Worm (Caenorhabditis elegans) whole organism, late embryonic: ENCODE measurements around the gene eif-2D.

ENCODE experiments used
- F13H6.1 ChIP-seq: sonication (generic microtip); optimal IDR thresholded peaks from 2 replicates; lab custom pipeline; 2016; ENCODE audit warnings: missing genetic modification characterization, missing compliant biosample characterization
- K02D7.2 ChIP-seq: sonication (generic microtip); optimal IDR thresholded peaks from 2 replicates; lab custom pipeline; 2017; ENCODE audit warnings: mild to moderate bottlenecking, missing genetic modification characterization, missing compliant biosample characterization
- ahr-1 ChIP-seq: sonication (generic microtip); optimal IDR thresholded peaks from 2 replicates; lab custom pipeline; 2016; ENCODE audit warnings: missing genetic modification characterization, missing compliant biosample characterization
- ama-1 ChIP-seq: fragments of 150-350 bp; optimal IDR thresholded peaks from 2 replicates; lab custom pipeline; 2014
- ceh-14 ChIP-seq: sonication (generic microtip); optimal IDR thresholded peaks from 2 replicates; lab custom pipeline; 2016; ENCODE audit warnings: missing genotype, missing genetic modification characterization, missing compliant biosample characterization
- ceh-18 ChIP-seq: sonication (generic microtip); optimal IDR thresholded peaks from 2 replicates; lab custom pipeline; 2016; ENCODE audit warnings: missing genetic modification characterization, missing compliant biosample characterization
- ceh-2 ChIP-seq: sonication (generic microtip); optimal IDR thresholded peaks from 2 replicates; lab custom pipeline; 2016; ENCODE audit warnings: missing genotype, missing genetic modification characterization, missing compliant biosample characterization
- ceh-22 ChIP-seq: sonication (generic microtip); optimal IDR thresholded peaks from 2 replicates; lab custom pipeline; 2017; ENCODE audit warnings: missing biosample characterization, missing genetic modification characterization
- ceh-24 ChIP-seq: sonication (generic microtip); optimal IDR thresholded peaks from 2 replicates; lab custom pipeline; 2016; ENCODE audit warnings: mild to moderate bottlenecking, missing genetic modification characterization, missing compliant biosample characterization
- ceh-30 ChIP-seq: fragments of 150-350 bp; optimal IDR thresholded peaks from 2 replicates; lab custom pipeline; 2014; ENCODE audit warnings: missing biosample characterization, missing genetic modification characterization
- ceh-6 ChIP-seq: fragments of 200-800 bp; sonication (Bioruptor generic); optimal IDR thresholded peaks from 2 replicates; lab custom pipeline; 2018; ENCODE audit warnings: mild to moderate bottlenecking, missing genetic modification characterization, missing compliant biosample characterization
- che-1 ChIP-seq: sonication (generic microtip); optimal IDR thresholded peaks from 2 replicates; lab custom pipeline; 2016; ENCODE audit warnings: mild to moderate bottlenecking, missing genetic modification characterization, missing compliant biosample characterization
- dmd-4 ChIP-seq: sonication (generic microtip); optimal IDR thresholded peaks from 2 replicates; lab custom pipeline; 2016; ENCODE audit warnings: borderline replicate concordance, missing genetic modification characterization, missing compliant biosample characterization
- elt-2 ChIP-seq: sonication (generic microtip); optimal IDR thresholded peaks from 2 replicates; lab custom pipeline; 2016; ENCODE audit warnings: missing genetic modification reagents, missing genetic modification characterization, missing compliant biosample characterization
- elt-4 ChIP-seq: sonication (generic microtip); optimal IDR thresholded peaks from 2 replicates; lab custom pipeline; 2016; ENCODE audit warnings: missing genetic modification characterization, missing compliant biosample characterization
- gmeb-2 ChIP-seq: sonication (generic microtip); optimal IDR thresholded peaks from 2 replicates; lab custom pipeline; 2016; ENCODE audit warnings: missing genetic modification characterization, inconsistent platforms, missing compliant biosample characterization
- hlh-15 ChIP-seq: sonication (generic microtip); optimal IDR thresholded peaks from 2 replicates; lab custom pipeline; 2016; ENCODE audit warnings: missing genetic modification characterization, missing compliant biosample characterization
- hlh-30 ChIP-seq: sonication (generic microtip); optimal IDR thresholded peaks from 2 replicates; lab custom pipeline; 2017; ENCODE audit warnings: antibody characterized with exemption, missing genetic modification characterization, missing compliant biosample characterization; ENCODE audit not compliant: insufficient read depth
- hlh-8 ChIP-seq: sonication (generic microtip); optimal IDR thresholded peaks from 2 replicates; lab custom pipeline; 2016; ENCODE audit warnings: missing genotype, missing genetic modification characterization, missing compliant biosample characterization
- mec-3 ChIP-seq: sonication (generic microtip); optimal IDR thresholded peaks from 2 replicates; lab custom pipeline; 2016; ENCODE audit warnings: borderline replicate concordance, missing genetic modification characterization, missing compliant biosample characterization
- nfya-1 ChIP-seq: sonication (generic microtip); optimal IDR thresholded peaks from 2 replicates; lab custom pipeline; 2017; ENCODE audit warnings: missing genetic modification characterization, mild to moderate bottlenecking, missing compliant biosample characterization, antibody characterized with exemption, moderate library complexity
- npax-4 ChIP-seq: sonication (generic microtip); optimal IDR thresholded peaks from 2 replicates; lab custom pipeline; 2016; ENCODE audit warnings: missing genetic modification characterization, missing compliant biosample characterization
- pha-4 ChIP-seq: fragments of 150-350 bp; optimal IDR thresholded peaks from 2 replicates; lab custom pipeline; 2018; ENCODE audit warnings: missing biosample characterization, missing genetic modification reagents, missing genetic modification characterization
- pqm-1 ChIP-seq: sonication (generic microtip); optimal IDR thresholded peaks from 2 replicates; lab custom pipeline; 2016; ENCODE audit warnings: missing genetic modification characterization, missing compliant biosample characterization
- pros-1 ChIP-seq: fragments of 150-350 bp; optimal IDR thresholded peaks from 2 replicates; lab custom pipeline; 2014; ENCODE audit warnings: missing biosample characterization, missing genetic modification reagents, missing genetic modification characterization
- ref-2 ChIP-seq: sonication (generic microtip); optimal IDR thresholded peaks from 2 replicates; lab custom pipeline; 2016; ENCODE audit warnings: missing genetic modification characterization, missing compliant biosample characterization
- sdc-2 ChIP-seq: sonication (generic microtip); optimal IDR thresholded peaks from 2 replicates; lab custom pipeline; 2016; ENCODE audit warnings: missing genotype, missing genetic modification characterization, missing compliant biosample characterization
- sox-2 ChIP-seq: fragments of 200-800 bp; sonication (Bioruptor generic); IDR thresholded peaks from 2 replicates; pipeline ENCODE4 v1.3.6; 2022; ENCODE audit warnings: missing genetic modification reagents, missing genetic modification characterization, missing compliant biosample characterization
- sox-4 ChIP-seq: sonication (generic microtip); optimal IDR thresholded peaks from 2 replicates; lab custom pipeline; 2017; ENCODE audit warnings: mild to moderate bottlenecking, missing genetic modification characterization, inconsistent platforms, missing compliant biosample characterization
- syd-9 ChIP-seq: sonication (generic microtip); optimal IDR thresholded peaks from 2 replicates; lab custom pipeline; 2016; ENCODE audit warnings: mild to moderate bottlenecking, missing genetic modification characterization, moderate library complexity, missing compliant biosample characterization
- tbx-2 ChIP-seq: sonication (generic microtip); optimal IDR thresholded peaks from 2 replicates; lab custom pipeline; 2016; ENCODE audit warnings: missing genetic modification characterization, missing compliant biosample characterization
- tbx-7 ChIP-seq: sonication (generic microtip); optimal IDR thresholded peaks from 2 replicates; lab custom pipeline; 2016; ENCODE audit warnings: missing genotype, missing genetic modification characterization, missing compliant biosample characterization
- unc-3 ChIP-seq, 2 experiments: fragments of 200-800 bp in 1 of 2; sonication (Bioruptor generic) in 1 of 2; sonication (generic microtip) in 1 of 2; conservative IDR thresholded peaks in 1 of 2; optimal IDR thresholded peaks in 1 of 2; 2 replicates each; pipeline versions ENCODE4 v1.3.6 to Lab custom; 2016 to 2022; ENCODE audit warnings: missing compliant biosample characterization in 2 of 2, missing genetic modification characterization in 2 of 2, missing genetic modification reagents in 1 of 2
- unc-42 ChIP-seq: sonication (generic microtip); optimal IDR thresholded peaks from 2 replicates; lab custom pipeline; 2016; ENCODE audit warnings: missing genotype, missing genetic modification characterization, missing compliant biosample characterization
- unc-86 ChIP-seq: sonication (generic microtip); optimal IDR thresholded peaks from 2 replicates; lab custom pipeline; 2016; ENCODE audit warnings: missing genetic modification characterization, missing compliant biosample characterization
- zip-5 ChIP-seq: sonication (generic microtip); optimal IDR thresholded peaks from 2 replicates; lab custom pipeline; 2016; ENCODE audit warnings: missing genetic modification characterization, missing compliant biosample characterization

eif-2D gene

DNA sequence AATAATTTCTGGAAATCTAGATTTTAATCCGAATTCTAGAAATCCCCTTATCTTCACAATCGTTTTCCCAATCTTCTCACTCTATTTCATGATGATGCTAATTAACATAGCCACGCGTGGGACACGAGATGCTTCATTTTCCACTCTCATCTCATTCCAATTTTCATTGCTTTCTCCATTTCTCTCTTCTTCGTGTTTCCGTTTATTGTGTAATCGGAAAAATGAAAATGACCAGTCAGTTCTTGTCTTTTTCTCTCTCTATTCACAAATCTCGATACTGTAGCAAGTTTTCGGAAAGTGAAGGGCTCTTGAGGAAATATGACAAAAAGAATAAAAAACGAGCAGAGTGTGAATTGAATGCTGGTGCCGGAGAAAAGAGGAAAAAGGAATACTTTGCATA is 13.0 kb downstream of the eif-2D start:
- TF ChIP-seq hlh-15 (no peak), zip-5 (no peak), ceh-2 (tag; lab: Kevin White, UChicago) (no peak), F13H6.1 (no peak), sox-4 (tag; lab: Kevin White, UChicago) (no peak), elt-4 (no peak), che-1 (no peak), gmeb-2 (no peak), tbx-7 (no peak), ceh-24 (no peak), unc-3 (GFP tag; conservative IDR thresholded peaks at IDR 0.05; lab: Robert Waterston, UW) (no peak), unc-3 (tag; optimal IDR thresholded peaks at IDR 0.05; lab: Kevin White, UChicago) (no peak), ceh-18 (tag; lab: Kevin White, UChicago) (no peak), nfya-1 (tag; lab: Kevin White, UChicago) (no peak), pqm-1 (no peak), tbx-2 (tag; lab: Kevin White, UChicago) (no peak), sox-2 (GFP tag; lab: Robert Waterston, UW) (no peak), ceh-22 (tag; lab: Kevin White, UChicago) (no peak), pros-1 (no peak), pha-4 (tag; lab: Kevin White, UChicago) (no peak)
- TF ChIP-seq, all 69 proteins: peak for 0

DNA sequence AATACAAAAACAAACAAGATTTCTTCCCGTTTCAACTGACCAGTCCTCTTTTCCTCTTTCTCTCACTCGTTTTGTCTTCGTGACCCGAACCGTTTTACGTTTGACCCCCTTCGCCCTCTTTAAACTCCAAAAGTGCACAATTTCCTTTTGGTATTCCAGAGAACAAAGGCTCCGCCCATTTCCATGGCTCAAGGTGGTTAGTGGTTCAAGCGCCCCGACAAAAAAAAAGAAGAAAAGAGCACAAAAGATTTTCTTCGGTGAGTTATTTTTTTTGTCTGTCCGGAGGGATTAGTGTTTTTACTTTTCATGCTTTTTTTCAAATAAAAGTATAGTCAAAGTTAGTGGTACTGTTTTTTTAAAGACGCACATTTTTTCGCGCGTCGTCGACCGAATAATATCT is 16.0 kb downstream of the eif-2D start, which contains the start of gene osta-2:
TSS of gene osta-2 (plus strand) at position 160 of the 400 bp plus-strand sequence.
- TF ChIP-seq mec-3 (no peak), K02D7.2 (tag; lab: Kevin White, UChicago) (no peak), npax-4 (tag; lab: Kevin White, UChicago) (no peak), dmd-4 (tag; lab: Kevin White, UChicago) (no peak)
- TF ChIP-seq, all 69 proteins: peak for 0

DNA sequence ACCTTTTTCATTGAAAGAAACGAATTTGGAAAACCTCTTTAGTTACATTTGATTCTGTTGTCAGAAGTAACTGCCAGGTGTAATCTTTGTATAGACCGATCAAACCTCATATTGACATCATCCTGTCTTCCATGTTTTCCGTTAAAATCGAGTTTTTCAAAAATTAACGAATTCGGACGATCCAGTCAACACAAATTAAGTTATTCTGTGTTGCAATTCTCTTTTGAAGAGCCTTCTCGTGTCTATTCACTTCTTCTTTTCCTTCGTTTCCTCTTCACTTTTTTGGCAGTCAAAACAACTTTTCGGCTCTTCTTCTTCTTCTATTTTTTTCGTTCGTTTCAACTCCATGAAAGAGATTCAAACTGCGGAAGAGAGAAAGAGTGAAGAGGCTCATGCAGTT is 16.6 kb downstream of the eif-2D start:
- TF ChIP-seq elt-2: no peak
- no peak for TF ChIP-seq hlh-30 (tag; lab: Kevin White, UChicago)
- peak; percentile 90 for TF ChIP-seq unc-42 (tag; lab: Kevin White, UChicago)
- no peak for TF ChIP-seq hlh-8 (tag; lab: Kevin White, UChicago)

DNA sequence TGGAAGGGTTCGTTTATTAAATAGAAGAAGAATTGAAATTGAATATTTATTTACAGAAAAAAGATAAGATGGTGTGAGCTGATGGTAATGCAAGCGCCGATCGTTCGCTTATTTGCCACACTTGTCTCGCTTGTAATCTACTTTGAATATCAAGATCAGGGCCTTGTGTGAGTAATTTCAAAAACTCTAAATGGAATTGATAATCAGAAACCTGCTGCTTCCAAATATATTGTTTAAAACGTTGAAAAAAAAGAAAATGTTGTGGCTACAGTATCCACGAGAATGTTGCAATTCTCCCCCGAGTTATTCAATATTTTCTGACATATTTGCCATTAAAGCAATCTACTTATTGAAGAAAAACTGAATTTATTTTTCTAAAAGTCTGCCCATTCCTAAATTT is 19.3 kb downstream of the eif-2D start:
- TF ChIP-seq syd-9 (tag; lab: Kevin White, UChicago) (no peak), ceh-30 (tag; lab: Kevin White, UChicago) (no peak), hlh-15 (no peak), sdc-2 (tag; lab: Kevin White, UChicago) (no peak), ceh-6 (GFP tag; lab: Kevin White, UChicago) (no peak), tbx-2 (tag; lab: Kevin White, UChicago) (no peak), unc-86 (tag; lab: Kevin White, UChicago) (no peak), pros-1 (no peak), dmd-4 (tag; lab: Kevin White, UChicago) (no peak), elt-2 (no peak), ref-2 (no peak), ahr-1 (no peak), ceh-14 (tag; lab: Kevin White, UChicago) (no peak)

DNA sequence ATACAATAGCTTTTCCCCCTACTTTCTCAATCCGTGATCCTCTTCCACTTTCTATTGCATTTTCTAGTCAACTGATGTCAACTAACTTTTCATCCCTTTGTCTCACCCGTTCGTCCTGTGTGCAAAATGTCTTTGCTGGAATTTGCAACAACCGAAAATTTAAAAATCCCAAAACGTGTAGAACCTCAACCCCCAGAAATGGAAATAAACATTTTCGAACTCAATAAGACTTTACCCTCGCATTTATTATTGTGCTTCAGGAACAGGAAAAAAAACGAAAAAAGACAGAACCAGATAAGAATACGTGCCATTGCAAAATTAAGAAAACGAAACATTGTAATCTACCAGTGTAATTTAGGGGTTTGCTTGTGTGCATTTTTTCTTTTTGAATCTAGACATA is 20.6 kb downstream of the eif-2D start:
- no peak for TF ChIP-seq pros-1
- peak; percentile 80 for TF ChIP-seq ama-1 (lab: Kevin White, UChicago)
